Worm (Caenorhabditis elegans) whole organism, L2 larva: ENCODE measurements around the gene K08F9.3.
"Not testable (repeated sequence)": the region's sequence is repeated elsewhere in the genome, so short reads cannot be mapped to it uniquely, and the experiment has no call there.

Experiments
- C34F6.9 ChIP-seq: fragments of 150-350 bp; optimal IDR thresholded peaks from 2 replicates; lab custom pipeline; 2014; ENCODE audit warnings: missing biosample characterization, missing genetic modification characterization
- F13H6.1 ChIP-seq: sonication (generic microtip); optimal IDR thresholded peaks from 2 replicates; lab custom pipeline; 2016; ENCODE audit warnings: missing genetic modification characterization, missing compliant biosample characterization
- R02D3.7 ChIP-seq: fragments of 150-350 bp; optimal IDR thresholded peaks from 2 replicates; lab custom pipeline; 2014; ENCODE audit warnings: missing biosample characterization, missing genetic modification characterization
- ZK546.5 ChIP-seq: sonication (generic microtip); optimal IDR thresholded peaks from 2 replicates; lab custom pipeline; 2017; ENCODE audit warnings: missing biosample characterization, missing genetic modification characterization
- alr-1 ChIP-seq: fragments of 150-350 bp; optimal IDR thresholded peaks from 2 replicates; lab custom pipeline; 2014; ENCODE audit warnings: missing biosample characterization, missing genetic modification characterization
- aly-2 ChIP-seq: fragments of 150-350 bp; optimal IDR thresholded peaks from 2 replicates; lab custom pipeline; 2014; ENCODE audit warnings: missing biosample characterization, missing genetic modification characterization
- crh-2 ChIP-seq: sonication (generic microtip); optimal IDR thresholded peaks from 2 replicates; lab custom pipeline; 2017; ENCODE audit warnings: missing biosample characterization, missing genetic modification characterization
- elt-1 ChIP-seq: fragments of 150-350 bp; optimal IDR thresholded peaks from 2 replicates; lab custom pipeline; 2014; ENCODE audit warnings: missing biosample characterization, missing genetic modification characterization
- elt-3 ChIP-seq: sonication (generic microtip); optimal IDR thresholded peaks from 2 replicates; lab custom pipeline; 2017; ENCODE audit warnings: missing biosample characterization, missing genetic modification characterization
- fos-1 ChIP-seq: fragments of 150-350 bp; optimal IDR thresholded peaks from 2 replicates; lab custom pipeline; 2014; ENCODE audit warnings: missing biosample characterization, missing genetic modification characterization
- gmeb-1 ChIP-seq: fragments of 150-350 bp; optimal IDR thresholded peaks from 2 replicates; lab custom pipeline; 2014; ENCODE audit warnings: missing biosample characterization, missing genetic modification characterization
- lin-11 ChIP-seq: fragments of 150-350 bp; sonication (generic microtip); optimal IDR thresholded peaks from 2 replicates; lab custom pipeline; 2014; ENCODE audit warnings: missing biosample characterization, missing genetic modification characterization, inconsistent platforms, mixed read lengths
- lin-13 ChIP-seq: fragments of 150-350 bp; optimal IDR thresholded peaks from 2 replicates; lab custom pipeline; 2014; ENCODE audit warnings: missing biosample characterization, missing genetic modification reagents, missing genetic modification characterization
- lsy-2 ChIP-seq, 2 experiments: fragments of 150-350 bp in 1 of 2; sonication (generic microtip) in 1 of 2; optimal IDR thresholded peaks; 2 replicates each; lab custom pipeline; 2014 to 2017; ENCODE audit warnings: missing biosample characterization in 2 of 2, missing genetic modification characterization in 2 of 2
- mab-5 ChIP-seq: fragments of 150-350 bp; optimal IDR thresholded peaks from 2 replicates; lab custom pipeline; 2014; ENCODE audit warnings: missing biosample characterization, missing genetic modification characterization
- mbf-1 ChIP-seq: sonication (generic microtip); optimal IDR thresholded peaks from 2 replicates; lab custom pipeline; 2017; ENCODE audit warnings: missing biosample characterization, missing genetic modification characterization
- mdl-1 ChIP-seq, 2 experiments: fragments of 150-350 bp in 1 of 2; sonication (generic microtip) in 1 of 2; optimal IDR thresholded peaks; 2 replicates each; lab custom pipeline; 2017; ENCODE audit warnings: missing biosample characterization in 2 of 2, missing genetic modification characterization in 2 of 2
- nhr-10 ChIP-seq: sonication (generic microtip); optimal IDR thresholded peaks from 2 replicates; lab custom pipeline; 2017; ENCODE audit warnings: missing biosample characterization, missing genetic modification characterization
- nhr-11 ChIP-seq: fragments of 150-350 bp; optimal IDR thresholded peaks from 2 replicates; lab custom pipeline; 2014; ENCODE audit warnings: missing biosample characterization, missing genetic modification characterization
- nhr-129 ChIP-seq: fragments of 150-350 bp; optimal IDR thresholded peaks from 2 replicates; lab custom pipeline; 2014; ENCODE audit warnings: missing biosample characterization, missing genetic modification characterization
- nhr-21 ChIP-seq: fragments of 150-350 bp; optimal IDR thresholded peaks from 2 replicates; lab custom pipeline; 2014; ENCODE audit warnings: missing biosample characterization, missing genetic modification characterization
- nhr-23 ChIP-seq: fragments of 150-350 bp; optimal IDR thresholded peaks from 2 replicates; lab custom pipeline; 2014; ENCODE audit warnings: missing biosample characterization, missing genetic modification reagents, missing genetic modification characterization
- nhr-25 ChIP-seq: fragments of 150-350 bp; sonication (generic microtip); optimal IDR thresholded peaks from 3 replicates; lab custom pipeline; 2014; ENCODE audit warnings: missing biosample characterization, missing genetic modification characterization
- nhr-77 ChIP-seq: fragments of 150-350 bp; optimal IDR thresholded peaks from 2 replicates; lab custom pipeline; 2014; ENCODE audit warnings: missing biosample characterization, missing genetic modification characterization
- peb-1 ChIP-seq: fragments of 150-350 bp; optimal IDR thresholded peaks from 2 replicates; lab custom pipeline; 2014; ENCODE audit warnings: missing biosample characterization, missing genetic modification characterization
- sem-4 ChIP-seq: fragments of 150-350 bp; optimal IDR thresholded peaks from 2 replicates; lab custom pipeline; 2014; ENCODE audit warnings: missing biosample characterization, missing genetic modification reagents, missing genetic modification characterization
- skn-1 ChIP-seq: sonication (generic microtip); optimal IDR thresholded peaks from 2 replicates; lab custom pipeline; 2017; ENCODE audit warnings: missing biosample characterization, missing genetic modification characterization
- sma-3 ChIP-seq: sonication (generic microtip); optimal IDR thresholded peaks from 2 replicates; lab custom pipeline; 2016; ENCODE audit warnings: missing genetic modification reagents, missing genetic modification characterization, missing compliant biosample characterization
- sma-9 ChIP-seq, 2 experiments: fragments of 150-350 bp in 1 of 2; sonication (generic microtip) in 1 of 2; optimal IDR thresholded peaks; 2 replicates each; lab custom pipeline; 2014 to 2016; ENCODE audit warnings: missing genetic modification characterization in 2 of 2, mild to moderate bottlenecking in 1 of 2, missing biosample characterization in 1 of 2, missing compliant biosample characterization in 1 of 2, missing genetic modification reagents in 1 of 2, moderate library complexity in 1 of 2
- snpc-4 ChIP-seq: fragments of 150-350 bp; optimal IDR thresholded peaks from 2 replicates; lab custom pipeline; 2014; ENCODE audit warnings: missing biosample characterization, missing genetic modification characterization
- unc-39 ChIP-seq: fragments of 150-350 bp; optimal IDR thresholded peaks from 2 replicates; lab custom pipeline; 2014; ENCODE audit warnings: missing biosample characterization, missing genetic modification characterization
- unc-55 ChIP-seq: fragments of 150-350 bp; sonication (generic microtip); optimal IDR thresholded peaks from 3 replicates; lab custom pipeline; 2014; ENCODE audit warnings: missing biosample characterization, missing genetic modification reagents, missing genetic modification characterization
- ztf-11 ChIP-seq: sonication (generic microtip); optimal IDR thresholded peaks from 2 replicates; lab custom pipeline; 2017; ENCODE audit warnings: missing biosample characterization, missing genetic modification characterization
- ztf-4 ChIP-seq: fragments of 150-350 bp; optimal IDR thresholded peaks from 2 replicates; lab custom pipeline; 2014; ENCODE audit warnings: missing biosample characterization, missing genetic modification characterization

K08F9.3 gene

ce11 chrV:15111660-15112059, 28.7 kb upstream of the K08F9.3 start, which contains the start of gene T01G5.7:
TSS of gene T01G5.7 (plus strand) at chrV:15111960.
- TF ChIP-seq R02D3.7 (no peak), aly-2 (no peak), nhr-10 (tag; lab: Kevin White, UChicago) (no peak), gmeb-1 (tag; lab: Kevin White, UChicago) (no peak), C34F6.9 (tag; lab: Kevin White, UChicago) (no peak), mab-5 (tag; lab: Kevin White, UChicago) (no peak), crh-2 (tag; lab: Kevin White, UChicago) (no peak), fos-1 (tag; lab: Kevin White, UChicago) (no peak), ztf-4 (tag; lab: Kevin White, UChicago) (no peak), nhr-11 (tag; lab: Kevin White, UChicago) (no peak), sma-9 (GFP tag; optimal IDR thresholded peaks at IDR 0.05; lab: Kevin White, UChicago) (no peak), sma-9 (tag; optimal IDR thresholded peaks at IDR 0.05; lab: Kevin White, UChicago) (no peak), nhr-25 (tag; lab: Kevin White, UChicago) (no peak), lin-13 (GFP tag; lab: Kevin White, UChicago) (no peak), mbf-1 (tag; lab: Kevin White, UChicago) (no peak), elt-1 (tag; lab: Kevin White, UChicago) (no peak), lin-11 (tag; lab: Kevin White, UChicago) (no peak), alr-1 (tag; lab: Kevin White, UChicago) (no peak)

ce11 chrV:15113992-15114391, 26.4 kb upstream of the K08F9.3 start, which contains the start of gene T01G5.6:
TSS of gene T01G5.6 (minus strand) at chrV:15114092.
- TF ChIP-seq nhr-21 (tag; lab: Kevin White, UChicago) (no peak), ztf-11 (tag; lab: Kevin White, UChicago) (no peak), unc-55 (GFP tag; lab: Kevin White, UChicago) (no peak), sem-4 (tag; lab: Kevin White, UChicago) (no peak), peb-1 (tag; lab: Kevin White, UChicago) (no peak), lin-11 (tag; lab: Kevin White, UChicago) (no peak), nhr-23 (tag; lab: Kevin White, UChicago) (no peak), alr-1 (tag; lab: Kevin White, UChicago) (no peak), ztf-4 (tag; lab: Kevin White, UChicago) (no peak), snpc-4 (tag; lab: Kevin White, UChicago) (no peak), elt-3 (tag; lab: Kevin White, UChicago) (no peak), ZK546.5 (tag; lab: Kevin White, UChicago) (no peak), aly-2 (no peak), lsy-2 (tag; optimal IDR thresholded peaks at IDR 0.05; lab: Kevin White, UChicago) (no peak), gmeb-1 (tag; lab: Kevin White, UChicago) (no peak), mbf-1 (tag; lab: Kevin White, UChicago) (no peak), lin-13 (GFP tag; lab: Kevin White, UChicago) (no peak), skn-1 (no peak), R02D3.7 (no peak)

ce11 chrV:15115968-15116367, 24.4 kb upstream of the K08F9.3 start, which contains the start of gene T01G5.8:
TSS of gene T01G5.8 (plus strand) at chrV:15116268.
- TF ChIP-seq sma-3 (GFP tag; lab: Kevin White, UChicago); nhr-11 (tag; lab: Kevin White, UChicago); lsy-2 (tag; optimal IDR thresholded peaks at IDR 0.05; lab: Kevin White, UChicago): not testable (repeated sequence)

DNA sequence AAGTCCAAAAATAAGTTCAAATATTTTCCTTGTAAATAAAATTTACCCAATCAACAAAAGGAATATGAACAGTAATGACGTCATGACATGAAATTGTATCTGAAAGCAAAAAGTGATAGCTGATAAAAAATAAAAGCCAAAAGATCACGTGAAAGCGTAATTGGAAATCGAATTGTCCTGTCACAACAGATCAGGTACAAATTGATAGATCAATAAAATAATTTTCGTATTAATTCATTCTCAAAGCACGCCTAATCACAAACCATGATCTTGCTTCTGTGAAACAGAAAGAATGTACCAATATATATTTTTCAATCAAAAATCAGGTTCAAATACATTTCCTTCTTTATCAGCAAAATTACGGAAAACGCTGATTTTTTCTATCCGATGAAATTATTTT, 20.8 kb upstream of the K08F9.3 start, which contains the start of gene flor-1:
Gene flor-1 (minus strand): TSS at position 101 of the 400 bp plus-strand sequence.
- no peak for TF ChIP-seq unc-55 (GFP tag; lab: Kevin White, UChicago)
- TF ChIP-seq alr-1 (tag; lab: Kevin White, UChicago): no peak
- no peak for TF ChIP-seq mbf-1 (tag; lab: Kevin White, UChicago)
- no peak for TF ChIP-seq mdl-1 (tag; optimal IDR thresholded peaks at IDR 0.05; lab: Kevin White, UChicago)
- TF ChIP-seq nhr-77 (tag; lab: Kevin White, UChicago): no peak
- TF ChIP-seq ztf-11 (tag; lab: Kevin White, UChicago): no peak
- TF ChIP-seq mab-5 (tag; lab: Kevin White, UChicago): no peak
- no peak for TF ChIP-seq F13H6.1 (tag; lab: Kevin White, UChicago)
- TF ChIP-seq gmeb-1 (tag; lab: Kevin White, UChicago): no peak
- TF ChIP-seq nhr-10 (tag; lab: Kevin White, UChicago): no peak
- TF ChIP-seq nhr-21 (tag; lab: Kevin White, UChicago): no peak
- no peak for TF ChIP-seq nhr-129
- no peak for TF ChIP-seq unc-39
